Fruit fly (Drosophila melanogaster): ENCODE measurements around the gene Daao2.

The Daao2 gene

DNA sequence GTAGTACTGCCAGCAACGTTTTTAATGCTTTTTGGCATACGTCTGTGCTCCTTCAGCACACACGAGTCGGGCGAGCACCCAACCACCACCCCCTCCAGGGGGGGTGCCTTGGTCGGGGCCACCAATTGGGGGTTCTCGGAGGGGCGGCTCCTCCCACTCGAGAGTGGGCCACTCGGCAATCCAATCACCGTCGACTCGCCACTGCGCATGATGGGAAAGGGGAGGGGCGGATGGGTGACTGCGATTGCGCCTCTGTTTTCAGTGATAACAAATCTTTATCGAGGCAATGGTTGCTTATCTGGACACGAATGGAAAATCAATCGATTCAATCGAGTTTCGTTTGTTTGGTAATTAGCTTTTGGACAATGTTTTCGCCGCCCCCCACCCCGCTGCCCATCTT, 14.7 kb downstream of the Daao2 start (continued):
- TF ChIP-seq CG4360 (GFP tag; IDR thresholded peaks at IDR 0.05) (no peak), her (GFP tag; optimal IDR thresholded peaks at IDR 0.05) (no peak), croc (GFP tag; conservative IDR thresholded peaks at IDR 0.05) (no peak), CG11696 (GFP tag; IDR thresholded peaks at IDR 0.05) (no peak), CG9817 (tag; optimal IDR thresholded peaks at IDR 0.05) (no peak), CG10431 (GFP tag; optimal IDR thresholded peaks at IDR 0.05) (no peak), Deaf1 (tag; optimal IDR thresholded peaks at IDR 0.05) (peak; percentile 65), Eip74EF (GFP tag; optimal IDR thresholded peaks at IDR 0.05) (no peak), MTF-1 (GFP tag; optimal IDR thresholded peaks at IDR 0.05; ENCODE audit: borderline replicate concordance) (no peak), sqz (GFP tag; optimal IDR thresholded peaks at IDR 0.05) (no peak), CG1602 (GFP tag; optimal IDR thresholded peaks at IDR 0.05) (no peak), tin (GFP tag; optimal IDR thresholded peaks at IDR 0.05) (no peak), Rfx (GFP tag; IDR thresholded peaks at IDR 0.05) (0 out of 2 replicates have a peak, but pooled peaks have one; percentile 24), CG11247 (GFP tag; IDR thresholded peaks at IDR 0.05) (no peak), Neu2 (GFP tag; optimal IDR thresholded peaks at IDR 0.05; ENCODE audit: borderline replicate concordance) (no peak), CG8359 (GFP tag; optimal IDR thresholded peaks at IDR 0.05; ENCODE audit: borderline replicate concordance) (no peak), bowl (GFP tag; IDR thresholded peaks at IDR 0.05) (no peak), p53 (GFP tag; optimal IDR thresholded peaks at IDR 0.05) (no peak), tup (GFP tag; optimal IDR thresholded peaks at IDR 0.05) (no peak), CG10654 (GFP tag; optimal IDR thresholded peaks at IDR 0.05) (no peak), schlank (tag; optimal IDR thresholded peaks at IDR 0.05) (no peak), CG8924 (tag; optimal IDR thresholded peaks at IDR 0.05) (no peak), CG13287 (GFP tag; IDR thresholded peaks at IDR 0.05; ENCODE audit: partially characterized antibody) (peak; percentile 7; the same call in 1 of the 2 replicates), Dip3 (GFP tag; optimal IDR thresholded peaks at IDR 0.05) (no peak), CG17612 (GFP tag; IDR thresholded peaks at IDR 0.05) (no peak), CG17361 (GFP tag; IDR thresholded peaks at IDR 0.05) (no peak), lov (optimal IDR thresholded peaks at IDR 0.05) (no peak), lov (GFP tag; IDR thresholded peaks at IDR 0.05) (no peak), CG2199 (GFP tag; IDR thresholded peaks at IDR 0.05) (no peak), CG11695 (GFP tag; IDR thresholded peaks at IDR 0.05) (0 out of 3 replicates have a peak, but pooled peaks have one; percentile 10), CoRest (tag; optimal IDR thresholded peaks at IDR 0.05) (peak; percentile 22), sug (tag; optimal IDR thresholded peaks at IDR 0.05) (peak; percentile 85), Dbx (GFP tag; IDR thresholded peaks at IDR 0.05) (no peak), grn (GFP tag; optimal IDR thresholded peaks at IDR 0.05) (peak; percentile 87), caup (GFP tag; optimal IDR thresholded peaks at IDR 0.05; ENCODE audit: severe bottlenecking) (no peak), ftz-f1 (GFP tag; optimal IDR thresholded peaks at IDR 0.05) (peak; percentile 47), CG1832 (GFP tag; optimal IDR thresholded peaks at IDR 0.05) (peak; percentile 77), CG18262 (tag; optimal IDR thresholded peaks at IDR 0.05) (no peak), psq (GFP tag; optimal IDR thresholded peaks at IDR 0.05) (no peak), CG18011 (GFP tag; optimal IDR thresholded peaks at IDR 0.05) (no peak), CG4404 (GFP tag; IDR thresholded peaks at IDR 0.05) (no peak), CG11093 (GFP tag; IDR thresholded peaks at IDR 0.05) (no peak), CG10979 (tag; optimal IDR thresholded peaks at IDR 0.05) (no peak), B-H1 (GFP tag; IDR thresholded peaks at IDR 0.05) (no peak), CG7556 (GFP tag; optimal IDR thresholded peaks at IDR 0.05) (no peak), lola (GFP tag; optimal IDR thresholded peaks at IDR 0.05) (peak in 1 of 3 experiments; percentile 29), Doc2 (GFP tag; IDR thresholded peaks at IDR 0.05) (no peak), btn (GFP tag; optimal IDR thresholded peaks at IDR 0.05) (no peak), cwo (GFP tag; optimal IDR thresholded peaks at IDR 0.05) (no peak), knrl (GFP tag; IDR thresholded peaks at IDR 0.05; ENCODE audit: partially characterized antibody) (no peak), ash1 (GFP tag; optimal IDR thresholded peaks at IDR 0.05) (peak; percentile 25)

All from whole organism, embryonic.